Fruit fly (Drosophila melanogaster): ENCODE results near the gene CG10898.
A peak's percentile ranks its signal among the peaks of the same experiment; 100 is the strongest.

CG10898 gene

dm6 chr3R:11581340-11582252, 24.0 kb downstream of the CG10898 start, which contains the start of gene wkd (continued):
- TF ChIP-seq Spps (tag; optimal IDR thresholded peaks at IDR 0.05) (no peak), ham (GFP tag; IDR thresholded peaks at IDR 0.05) (no peak), unc-4 (GFP tag; IDR thresholded peaks at IDR 0.05; ENCODE audit: partially characterized antibody) (peak; percentile 88), CG13287 (GFP tag; IDR thresholded peaks at IDR 0.05; ENCODE audit: partially characterized antibody) (peak; percentile 94), bcd (GFP tag; optimal IDR thresholded peaks at IDR 0.05) (no peak), mld (GFP tag; IDR thresholded peaks at IDR 0.05; ENCODE audit: partially characterized antibody) (peak; percentile 79; the same call in 1 of the 3 replicates), TFAM (GFP tag; optimal IDR thresholded peaks at IDR 0.05) (no peak), Dref (GFP tag; IDR thresholded peaks at IDR 0.05) (peak; percentile 90), CG30403 (GFP tag; optimal IDR thresholded peaks at IDR 0.05) (peak; percentile 19), Atf6 (GFP tag; IDR thresholded peaks at IDR 0.05) (no peak), CHES-1-like (GFP tag; optimal IDR thresholded peaks at IDR 0.05) (peak; percentile 52), zfh2 (GFP tag; optimal IDR thresholded peaks at IDR 0.05) (no peak), B-H1 (GFP tag; IDR thresholded peaks at IDR 0.05) (no peak), NFAT (GFP tag; IDR thresholded peaks at IDR 0.05) (no peak), vnd (GFP tag; IDR thresholded peaks at IDR 0.05; ENCODE audit: partially characterized antibody) (peak; percentile 69), CG2202 (tag; optimal IDR thresholded peaks at IDR 0.05) (no peak), sna (GFP tag; IDR thresholded peaks at IDR 0.05; ENCODE audit: partially characterized antibody) (peak; percentile 81), dmrt99B (tag; optimal IDR thresholded peaks at IDR 0.05) (no peak), CG2129 (GFP tag; IDR thresholded peaks at IDR 0.05; ENCODE audit: partially characterized antibody) (peak; percentile 50; the same call in 1 of the 2 replicates), fd64A (GFP tag; optimal IDR thresholded peaks at IDR 0.05) (no peak), HLH54F (GFP tag; optimal IDR thresholded peaks at IDR 0.05) (peak; percentile 1), sd (tag; optimal IDR thresholded peaks at IDR 0.05) (peak; percentile 45), CG34224 (GFP tag; IDR thresholded peaks at IDR 0.05; ENCODE audit: partially characterized antibody) (peak; percentile 84), Bteb2 (GFP tag; optimal IDR thresholded peaks at IDR 0.05) (no peak), Usf (GFP tag; optimal IDR thresholded peaks at IDR 0.05) (no peak), MESR4 (GFP tag; optimal IDR thresholded peaks at IDR 0.05) (peak; percentile 77), Med (GFP tag) (peak; percentile 82), zfh1 (GFP tag; IDR thresholded peaks at IDR 0.05) (no peak), knrl (GFP tag; IDR thresholded peaks at IDR 0.05; ENCODE audit: partially characterized antibody) (peak; percentile 87), trem (tag; optimal IDR thresholded peaks at IDR 0.05) (peak; percentile 70), Doc3 (GFP tag; IDR thresholded peaks at IDR 0.05; ENCODE audit: partially characterized antibody) (peak; percentile 86), Aef1 (GFP tag; IDR thresholded peaks at IDR 0.05) (peak; percentile 67; the same call in 2 of the 3 replicates), Adf1 (GFP tag; IDR thresholded peaks at IDR 0.05) (peak; percentile 49; the same call in 1 of the 2 replicates), vfl (GFP tag; optimal IDR thresholded peaks at IDR 0.05) (peak; percentile 11), BEAF-32 (GFP tag; optimal IDR thresholded peaks at IDR 0.05) (peak; percentile 91), CG9932 (GFP tag; IDR thresholded peaks at IDR 0.05) (peak; percentile 57; the same call in 1 of the 2 replicates), hth (optimal IDR thresholded peaks at IDR 0.05) (no peak), sr (GFP tag; IDR thresholded peaks at IDR 0.05) (peak; percentile 69; the same call in 2 of the 3 replicates), CG11723 (GFP tag; optimal IDR thresholded peaks at IDR 0.05) (no peak), CG31365 (tag; optimal IDR thresholded peaks at IDR 0.05) (no peak), CG3726 (GFP tag; IDR thresholded peaks at IDR 0.05) (no peak), jing (GFP tag; optimal IDR thresholded peaks at IDR 0.05) (no peak), hb (GFP tag; IDR thresholded peaks at IDR 0.05; ENCODE audit: partially characterized antibody) (peak; percentile 79), usp (GFP tag; optimal IDR thresholded peaks at IDR 0.05) (no peak), shn (GFP tag; optimal IDR thresholded peaks at IDR 0.05) (no peak), Sry-δ (GFP tag; optimal IDR thresholded peaks at IDR 0.05) (peak; percentile 97), schlank (tag; optimal IDR thresholded peaks at IDR 0.05) (no peak), Mrtf (GFP tag; IDR thresholded peaks at IDR 0.05) (no peak)

Data from whole organism, embryonic.